Worm (Caenorhabditis elegans) whole organism, mixed stage, embryonic: ENCODE results near the gene urm-1.

ENCODE experiments used
- M03D4.4 ChIP-seq: sonication (generic microtip); optimal IDR thresholded peaks from 2 replicates; lab custom pipeline; 2017; ENCODE audit warnings: mild to moderate bottlenecking, missing genetic modification characterization, missing compliant biosample characterization
- blmp-1 ChIP-seq: fragments of 150-350 bp; optimal IDR thresholded peaks from 2 replicates; lab custom pipeline; 2014; ENCODE audit warnings: missing biosample characterization, missing genetic modification characterization
- ceh-39 ChIP-seq: fragments of 150-350 bp; optimal IDR thresholded peaks from 2 replicates; lab custom pipeline; 2014; ENCODE audit warnings: missing biosample characterization, missing genetic modification characterization
- ceh-43 ChIP-seq: fragments of 200-800 bp; sonication (Bioruptor generic); optimal IDR thresholded peaks from 2 replicates; lab custom pipeline; 2018; ENCODE audit warnings: mild to moderate bottlenecking, missing genetic modification characterization, moderate library complexity, missing compliant biosample characterization
- ceh-83 ChIP-seq: fragments of 200-800 bp; sonication (Bioruptor generic); optimal IDR thresholded peaks from 2 replicates; lab custom pipeline; 2018; ENCODE audit warnings: mild to moderate bottlenecking, missing genetic modification characterization, missing compliant biosample characterization
- ces-1 ChIP-seq: fragments of 150-350 bp; optimal IDR thresholded peaks from 2 replicates; lab custom pipeline; 2014; ENCODE audit warnings: missing biosample characterization, missing genetic modification reagents, missing genetic modification characterization
- cnd-1 ChIP-seq: fragments of 200-800 bp; sonication (Bioruptor generic); optimal IDR thresholded peaks from 2 replicates; lab custom pipeline; 2018; ENCODE audit warnings: mild to moderate bottlenecking, missing genetic modification characterization, missing compliant biosample characterization
- drap-1 ChIP-seq: fragments of 200-800 bp; sonication (Bioruptor generic); optimal IDR thresholded peaks from 3 replicates; lab custom pipeline; 2018; ENCODE audit warnings: mild to moderate bottlenecking, missing genetic modification characterization, missing compliant biosample characterization
- elt-1 ChIP-seq: sonication (generic microtip); optimal IDR thresholded peaks from 2 replicates; lab custom pipeline; 2017; ENCODE audit warnings: missing genetic modification characterization, mild to moderate bottlenecking, missing compliant biosample characterization, antibody characterized with exemption, moderate library complexity, borderline replicate concordance; ENCODE audit not compliant: insufficient read depth
- elt-3 ChIP-seq: fragments of 150-350 bp; optimal IDR thresholded peaks from 2 replicates; lab custom pipeline; 2014; ENCODE audit warnings: missing biosample characterization, missing genetic modification characterization
- flh-1 ChIP-seq: fragments of 200-800 bp; sonication (Bioruptor generic); optimal IDR thresholded peaks from 2 replicates; lab custom pipeline; 2018; ENCODE audit warnings: mild to moderate bottlenecking, missing genetic modification characterization, moderate library complexity, missing compliant biosample characterization
- ham-2 ChIP-seq: fragments of 200-800 bp; sonication (Bioruptor generic); optimal IDR thresholded peaks from 2 replicates; lab custom pipeline; 2018; ENCODE audit warnings: mild to moderate bottlenecking, missing genetic modification characterization, missing compliant biosample characterization
- hlh-1 ChIP-seq: fragments of 150-350 bp; optimal IDR thresholded peaks from 2 replicates; lab custom pipeline; 2014; ENCODE audit warnings: missing biosample characterization, missing genetic modification reagents, missing genetic modification characterization
- lin-13 ChIP-seq: fragments of 150-350 bp; optimal IDR thresholded peaks from 2 replicates; lab custom pipeline; 2014; ENCODE audit warnings: missing biosample characterization, missing genetic modification characterization
- lin-32 ChIP-seq: fragments of 200-800 bp; sonication (Bioruptor generic); optimal IDR thresholded peaks from 2 replicates; lab custom pipeline; 2018; ENCODE audit warnings: mild to moderate bottlenecking, missing genetic modification characterization, missing compliant biosample characterization
- lsy-2 ChIP-seq: fragments of 150-350 bp; optimal IDR thresholded peaks from 2 replicates; lab custom pipeline; 2014; ENCODE audit warnings: missing biosample characterization, missing genetic modification characterization
- mab-5 ChIP-seq: fragments of 150-350 bp; optimal IDR thresholded peaks from 2 replicates; lab custom pipeline; 2014; ENCODE audit warnings: missing biosample characterization, missing genetic modification characterization
- mls-2 ChIP-seq: sonication (generic microtip); optimal IDR thresholded peaks from 2 replicates; lab custom pipeline; 2016; ENCODE audit warnings: mild to moderate bottlenecking, missing genetic modification characterization, moderate library complexity, missing compliant biosample characterization
- nhr-12 ChIP-seq: fragments of 150-350 bp; optimal IDR thresholded peaks from 2 replicates; lab custom pipeline; 2014; ENCODE audit warnings: missing biosample characterization, missing genetic modification characterization
- nhr-2 ChIP-seq: fragments of 150-350 bp; optimal IDR thresholded peaks from 2 replicates; lab custom pipeline; 2014; ENCODE audit warnings: missing biosample characterization, missing genetic modification characterization
- nhr-237 ChIP-seq: fragments of 150-350 bp; optimal IDR thresholded peaks from 2 replicates; lab custom pipeline; 2014; ENCODE audit warnings: missing biosample characterization, missing genetic modification characterization
- nhr-76 ChIP-seq: sonication (generic microtip); optimal IDR thresholded peaks from 2 replicates; lab custom pipeline; 2017; ENCODE audit warnings: missing biosample characterization, missing genetic modification characterization
- pha-4 ChIP-seq: fragments of 150-350 bp; optimal IDR thresholded peaks from 2 replicates; lab custom pipeline; 2018; ENCODE audit warnings: missing biosample characterization, missing genetic modification reagents, missing genetic modification characterization
- sem-2 ChIP-seq: fragments of 200-800 bp; sonication (Bioruptor generic); optimal IDR thresholded peaks from 2 replicates; lab custom pipeline; 2018; ENCODE audit warnings: mild to moderate bottlenecking, missing genetic modification characterization, missing compliant biosample characterization
- snpc-4 ChIP-seq: fragments of 150-350 bp; optimal IDR thresholded peaks from 2 replicates; lab custom pipeline; 2014; ENCODE audit warnings: missing biosample characterization, missing genetic modification characterization
- sptf-1 ChIP-seq: sonication (generic microtip); optimal IDR thresholded peaks from 2 replicates; lab custom pipeline; 2017; ENCODE audit warnings: mild to moderate bottlenecking, missing genetic modification characterization, moderate library complexity, missing compliant biosample characterization
- tbx-8 ChIP-seq: fragments of 200-800 bp; sonication (Bioruptor generic); optimal IDR thresholded peaks from 2 replicates; lab custom pipeline; 2018; ENCODE audit warnings: mild to moderate bottlenecking, missing genetic modification characterization, moderate library complexity, missing compliant biosample characterization
- unc-120 ChIP-seq: sonication (generic microtip); optimal IDR thresholded peaks from 2 replicates; lab custom pipeline; 2017; ENCODE audit warnings: missing genetic modification characterization, missing compliant biosample characterization; ENCODE audit not compliant: poor library complexity, severe bottlenecking
- unc-62 ChIP-seq: fragments of 150-350 bp; optimal IDR thresholded peaks from 2 replicates; lab custom pipeline; 2014; ENCODE audit warnings: missing biosample characterization, missing genetic modification reagents, missing genetic modification characterization

Gene urm-1

ce11 chrIII:10518884-10519283 is 13.6 kb downstream of the urm-1 start:
- TF ChIP-seq unc-62 (GFP tag; lab: Kevin White, UChicago) (no peak), blmp-1 (no peak), lin-32 (GFP tag; lab: Kevin White, UChicago) (no peak), mls-2 (no peak), ceh-83 (GFP tag; lab: Kevin White, UChicago) (no peak), pha-4 (no peak), ham-2 (GFP tag; lab: Kevin White, UChicago) (no peak), ceh-43 (GFP tag; lab: Kevin White, UChicago) (no peak), tbx-8 (no peak), snpc-4 (tag; lab: Kevin White, UChicago) (no peak), lin-13 (tag; lab: Kevin White, UChicago) (no peak), nhr-237 (tag; lab: Kevin White, UChicago) (no peak), sem-2 (GFP tag; lab: Kevin White, UChicago) (no peak), elt-3 (tag; lab: Kevin White, UChicago) (no peak), mab-5 (no peak)
- TF ChIP-seq, all 35 proteins: peak for 0

- no peak for TF ChIP-seq hlh-1
- TF ChIP-seq ceh-39 (tag; lab: Kevin White, UChicago): no peak
- TF ChIP-seq lin-13 (tag; lab: Kevin White, UChicago): no peak
- no peak for TF ChIP-seq nhr-76 (tag; lab: Kevin White, UChicago)
These were observed 14.3 kb downstream of the urm-1 start for ce11 chrIII:10519615-10520014.

DNA sequence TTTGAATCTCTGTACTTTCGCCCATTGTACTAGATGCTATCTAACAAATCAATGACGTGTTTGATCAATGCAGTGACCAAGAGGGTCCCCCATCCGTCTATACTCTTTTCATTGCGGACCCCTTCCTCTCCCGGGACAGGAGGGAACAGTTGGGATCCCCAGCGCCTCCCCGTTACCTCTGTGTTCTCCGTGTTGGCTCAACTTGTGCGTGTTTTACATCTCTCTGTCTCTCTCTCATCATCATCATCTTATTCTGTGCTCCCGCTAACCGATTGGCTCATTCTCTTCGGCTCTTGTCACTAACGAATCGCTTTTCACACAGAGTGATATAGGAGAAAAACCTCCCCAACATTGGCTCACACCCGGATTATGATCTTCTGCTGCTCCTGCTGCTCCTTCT is 15.2 kb downstream of the urm-1 start, which contains the start of gene unc-49:
unc-49 (plus strand) TSS at position 240 of the 400 bp plus-strand sequence.
- TF ChIP-seq mls-2: no peak
- peak; percentile 22 for TF ChIP-seq unc-62 (GFP tag; lab: Kevin White, UChicago)
- TF ChIP-seq tbx-8: no peak
- no peak for TF ChIP-seq blmp-1
- no peak for TF ChIP-seq ceh-39 (tag; lab: Kevin White, UChicago)
- no peak for TF ChIP-seq ceh-43 (GFP tag; lab: Kevin White, UChicago)
- TF ChIP-seq ceh-83 (GFP tag; lab: Kevin White, UChicago): no peak
- TF ChIP-seq hlh-1: peak; percentile 62
- TF ChIP-seq elt-1: no peak
- TF ChIP-seq unc-120 (tag; lab: Kevin White, UChicago): peak; percentile 47
- no peak for TF ChIP-seq ham-2 (GFP tag; lab: Kevin White, UChicago)
- TF ChIP-seq, all 35 proteins: peak for 3

- TF ChIP-seq pha-4 (no peak), mab-5 (no peak), tbx-8 (no peak), ham-2 (GFP tag; lab: Kevin White, UChicago) (no peak)
These were observed 15.9 kb downstream of the urm-1 start for ce11 chrIII:10521219-10521618.

- TF ChIP-seq lsy-2 (tag; lab: Kevin White, UChicago) (no peak), drap-1 (GFP tag; lab: Kevin White, UChicago) (no peak), flh-1 (GFP tag; lab: Kevin White, UChicago) (no peak), unc-120 (tag; lab: Kevin White, UChicago) (no peak), ham-2 (GFP tag; lab: Kevin White, UChicago) (no peak), unc-62 (GFP tag; lab: Kevin White, UChicago) (no peak), nhr-2 (tag; lab: Kevin White, UChicago) (no peak), ceh-43 (GFP tag; lab: Kevin White, UChicago) (no peak), nhr-76 (tag; lab: Kevin White, UChicago) (no peak), mab-5 (no peak), ceh-39 (tag; lab: Kevin White, UChicago) (no peak), elt-1 (no peak), nhr-12 (tag; lab: Kevin White, UChicago) (no peak)
These were observed 17.7 kb downstream of the urm-1 start for ce11 chrIII:10523025-10523424.

DNA sequence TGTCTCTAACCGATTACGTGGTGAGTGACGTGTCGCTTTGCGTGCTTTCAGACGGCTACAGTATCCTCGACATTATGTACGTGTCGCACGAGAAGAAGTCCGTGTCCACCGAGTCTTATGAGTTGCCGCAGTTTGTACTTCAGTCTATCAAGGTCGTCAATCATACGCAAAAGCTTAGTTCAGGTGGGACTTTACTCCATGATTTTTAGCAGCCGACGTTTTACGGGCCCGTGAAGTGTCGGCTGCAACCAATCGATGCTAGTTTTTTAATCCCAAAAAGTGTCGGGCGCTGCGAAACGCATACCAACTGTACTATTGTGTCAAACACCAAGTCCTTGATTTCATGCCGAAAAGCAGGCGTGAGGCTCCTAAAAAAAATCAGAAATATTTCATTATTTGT is 19.5 kb downstream of the urm-1 start:
- TF ChIP-seq ces-1 (GFP tag; lab: Kevin White, UChicago): no peak
- TF ChIP-seq lin-32 (GFP tag; lab: Kevin White, UChicago): no peak
- TF ChIP-seq snpc-4 (tag; lab: Kevin White, UChicago): no peak
- no peak for TF ChIP-seq ceh-83 (GFP tag; lab: Kevin White, UChicago)
- no peak for TF ChIP-seq hlh-1
- TF ChIP-seq blmp-1: no peak
- TF ChIP-seq pha-4: no peak
- TF ChIP-seq cnd-1 (tag; lab: Kevin White, UChicago): no peak
- no peak for TF ChIP-seq flh-1 (GFP tag; lab: Kevin White, UChicago)
- TF ChIP-seq nhr-12 (tag; lab: Kevin White, UChicago): no peak
- TF ChIP-seq lin-13 (tag; lab: Kevin White, UChicago): no peak
- TF ChIP-seq unc-120 (tag; lab: Kevin White, UChicago): no peak
- TF ChIP-seq sptf-1 (tag; lab: Kevin White, UChicago): no peak
- TF ChIP-seq nhr-76 (tag; lab: Kevin White, UChicago): no peak
- TF ChIP-seq ham-2 (GFP tag; lab: Kevin White, UChicago): no peak
- TF ChIP-seq ceh-43 (GFP tag; lab: Kevin White, UChicago): no peak
- TF ChIP-seq M03D4.4: no peak
- TF ChIP-seq drap-1 (GFP tag; lab: Kevin White, UChicago): no peak
